Worm (Caenorhabditis elegans) whole organism, L1 larva: ENCODE measurements around the gene F08D12.3.

Experiments
- ceh-63 ChIP-seq: fragments of 200-800 bp; sonication (Bioruptor generic); optimal IDR thresholded peaks from 2 replicates; lab custom pipeline; 2018; ENCODE audit warnings: mild to moderate bottlenecking, missing genetic modification characterization, missing compliant biosample characterization
- ceh-8 ChIP-seq: fragments of 200-800 bp; sonication (Bioruptor generic); optimal IDR thresholded peaks from 2 replicates; lab custom pipeline; 2018; ENCODE audit warnings: mild to moderate bottlenecking, missing genetic modification characterization, moderate library complexity, missing compliant biosample characterization
- ceh-82 ChIP-seq, 3 experiments: fragments of 150-350 bp in 1 of 3; sonication (generic microtip) in 2 of 3; optimal IDR thresholded peaks; 2 replicates each; lab custom pipeline; 2014 to 2017; ENCODE audit warnings: missing biosample characterization in 3 of 3, missing genetic modification characterization in 3 of 3
- ces-1 ChIP-seq: fragments of 150-350 bp; optimal IDR thresholded peaks from 2 replicates; lab custom pipeline; 2014; ENCODE audit warnings: missing biosample characterization, missing genetic modification reagents, missing genetic modification characterization
- ets-5 ChIP-seq: fragments of 200-800 bp; sonication (Bioruptor generic); IDR thresholded peaks from 2 replicates; pipeline ENCODE4 v1.3.6; 2022; ENCODE audit warnings: missing genetic modification characterization, missing compliant biosample characterization
- fkh-10 ChIP-seq: sonication (generic microtip); optimal IDR thresholded peaks from 2 replicates; lab custom pipeline; 2017; ENCODE audit warnings: missing biosample characterization, missing genetic modification reagents, missing genetic modification characterization
- lin-35 ChIP-seq, 2 experiments: fragments of 150-350 bp; optimal IDR thresholded peaks; 2 replicates each; lab custom pipeline; 2014; ENCODE audit warnings: missing biosample characterization in 2 of 2, missing genetic modification characterization in 2 of 2, missing genetic modification reagents in 2 of 2
- lsy-2 ChIP-seq, 2 experiments: fragments of 150-350 bp; optimal IDR thresholded peaks; 2 replicates each; lab custom pipeline; 2014; ENCODE audit warnings: missing biosample characterization in 2 of 2, missing genetic modification characterization in 2 of 2
- nhr-19 ChIP-seq: fragments of 200-800 bp; sonication (Bioruptor generic); conservative IDR thresholded peaks from 2 replicates; pipeline ENCODE4 v1.3.6; 2022; ENCODE audit warnings: missing genetic modification characterization, missing compliant biosample characterization
- sptf-1 ChIP-seq: fragments of 150-350 bp; optimal IDR thresholded peaks from 2 replicates; lab custom pipeline; 2014; ENCODE audit warnings: missing biosample characterization, missing genetic modification characterization
- unc-30 ChIP-seq: sonication (generic microtip); optimal IDR thresholded peaks from 2 replicates; lab custom pipeline; 2017; ENCODE audit warnings: missing biosample characterization, missing genetic modification characterization
- unc-62 ChIP-seq: fragments of 150-350 bp; optimal IDR thresholded peaks from 2 replicates; lab custom pipeline; 2014; ENCODE audit warnings: missing biosample characterization, missing genetic modification reagents, missing genetic modification characterization
- ztf-4 ChIP-seq: fragments of 150-350 bp; optimal IDR thresholded peaks from 2 replicates; lab custom pipeline; 2014; ENCODE audit warnings: missing biosample characterization, missing genetic modification characterization

DNA sequence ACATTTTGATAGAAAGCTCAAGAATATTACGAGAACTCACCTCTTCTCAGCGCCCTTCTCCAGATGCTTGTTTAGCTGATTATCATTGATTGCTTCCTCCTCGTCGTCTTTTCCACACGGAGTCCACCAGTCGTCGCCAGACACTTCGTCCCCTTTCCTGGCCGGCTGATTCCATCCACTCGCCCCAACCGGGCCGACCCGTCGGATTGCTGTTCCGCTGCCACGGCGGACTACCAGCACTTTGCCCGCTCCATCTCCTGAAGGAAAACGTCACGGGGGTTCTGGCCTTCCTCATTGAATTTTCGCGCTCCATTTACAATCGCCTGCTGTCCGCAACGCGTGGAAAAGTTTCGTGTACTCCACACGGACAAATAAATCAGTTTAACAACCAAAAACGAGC is 4.0 kb downstream of the F08D12.3 start:
- TF ChIP-seq lsy-2 (tag; optimal IDR thresholded peaks at IDR 0.05; lab: Kevin White, UChicago) (no peak), ces-1 (GFP tag; lab: Kevin White, UChicago) (no peak), ztf-4 (tag; lab: Kevin White, UChicago) (no peak), sptf-1 (no peak), unc-62 (GFP tag; lab: Kevin White, UChicago) (no peak), ceh-82 (tag; optimal IDR thresholded peaks at IDR 0.05; lab: Kevin White, UChicago) (no peak), unc-30 (tag; lab: Kevin White, UChicago) (no peak), fkh-10 (GFP tag; lab: Kevin White, UChicago) (no peak), ceh-63 (no peak), lin-35 (GFP tag; optimal IDR thresholded peaks at IDR 0.05; lab: Kevin White, UChicago) (no peak), nhr-19 (no peak), ceh-8 (GFP tag; lab: Kevin White, UChicago) (no peak), ets-5 (GFP tag; lab: Robert Waterston, UW) (no peak)
